Fruit fly (Drosophila melanogaster): ENCODE measurements around the gene Nemp.

The Nemp gene

dm6 chrX:16670691-16671481 lies 16.1 kb upstream of the Nemp start:
- TF ChIP-seq usp (GFP tag; optimal IDR thresholded peaks at IDR 0.05) (no peak), psq (optimal IDR thresholded peaks at IDR 0.05) (no peak), EcR (GFP tag; optimal IDR thresholded peaks at IDR 0.05) (no peak), CG8478 (optimal IDR thresholded peaks at IDR 0.05) (no peak), pan (optimal IDR thresholded peaks at IDR 0.05) (no peak), Dll (optimal IDR thresholded peaks at IDR 0.05) (no peak)

- TF ChIP-seq Dll (optimal IDR thresholded peaks at IDR 0.05): no peak
- no peak for TF ChIP-seq CG8478 (optimal IDR thresholded peaks at IDR 0.05)
- no peak for TF ChIP-seq usp (GFP tag; optimal IDR thresholded peaks at IDR 0.05)
- no peak for TF ChIP-seq pan (optimal IDR thresholded peaks at IDR 0.05)
- no peak for TF ChIP-seq EcR (GFP tag; optimal IDR thresholded peaks at IDR 0.05)
- TF ChIP-seq psq (optimal IDR thresholded peaks at IDR 0.05): no peak
These were observed 15.4 kb upstream of the Nemp start for dm6 chrX:16670262-16670661.

dm6 chrX:16669849-16670248 lies 15.0 kb upstream of the Nemp start:
- TF ChIP-seq psq (optimal IDR thresholded peaks at IDR 0.05): no peak
- TF ChIP-seq CG8478 (optimal IDR thresholded peaks at IDR 0.05): no peak
- TF ChIP-seq EcR (GFP tag; optimal IDR thresholded peaks at IDR 0.05): no peak
- TF ChIP-seq usp (GFP tag; optimal IDR thresholded peaks at IDR 0.05): no peak
- TF ChIP-seq pan (optimal IDR thresholded peaks at IDR 0.05): no peak
- TF ChIP-seq Dll (optimal IDR thresholded peaks at IDR 0.05): no peak

dm6 chrX:16664405-16665064 lies 9.7 kb upstream of the Nemp start, which contains the start of gene CG15865:
Gene CG15865, minus strand, starts transcription at chrX:16664455.
- no peak for TF ChIP-seq Dll (optimal IDR thresholded peaks at IDR 0.05)
- TF ChIP-seq psq (optimal IDR thresholded peaks at IDR 0.05): no peak
- no peak for TF ChIP-seq CG8478 (optimal IDR thresholded peaks at IDR 0.05)
- no peak for TF ChIP-seq EcR (GFP tag; optimal IDR thresholded peaks at IDR 0.05)
- no peak for TF ChIP-seq pan (optimal IDR thresholded peaks at IDR 0.05)
- no peak for TF ChIP-seq usp (GFP tag; optimal IDR thresholded peaks at IDR 0.05)

dm6 chrX:16660632-16661031 lies 5.8 kb upstream of the Nemp start:
- no peak for TF ChIP-seq EcR (GFP tag; optimal IDR thresholded peaks at IDR 0.05)
- TF ChIP-seq psq (optimal IDR thresholded peaks at IDR 0.05): no peak
- TF ChIP-seq Dll (optimal IDR thresholded peaks at IDR 0.05): no peak
- TF ChIP-seq pan (optimal IDR thresholded peaks at IDR 0.05): no peak
- TF ChIP-seq usp (GFP tag; optimal IDR thresholded peaks at IDR 0.05): no peak
- TF ChIP-seq CG8478 (optimal IDR thresholded peaks at IDR 0.05): no peak

dm6 chrX:16655724-16656235 lies 965 bp upstream of the Nemp start:
- TF ChIP-seq psq (optimal IDR thresholded peaks at IDR 0.05) (no peak), usp (GFP tag; optimal IDR thresholded peaks at IDR 0.05) (no peak), CG8478 (optimal IDR thresholded peaks at IDR 0.05) (no peak), pan (optimal IDR thresholded peaks at IDR 0.05) (no peak), EcR (GFP tag; optimal IDR thresholded peaks at IDR 0.05) (no peak), Dll (optimal IDR thresholded peaks at IDR 0.05) (no peak)

dm6 chrX:16651625-16652024 lies 3.2 kb downstream of the Nemp start:
- TF ChIP-seq usp (GFP tag; optimal IDR thresholded peaks at IDR 0.05) (no peak), CG8478 (optimal IDR thresholded peaks at IDR 0.05) (no peak), Dll (optimal IDR thresholded peaks at IDR 0.05) (no peak), pan (optimal IDR thresholded peaks at IDR 0.05) (no peak), EcR (GFP tag; optimal IDR thresholded peaks at IDR 0.05) (no peak), psq (optimal IDR thresholded peaks at IDR 0.05) (no peak)

- no peak for TF ChIP-seq CG8478 (optimal IDR thresholded peaks at IDR 0.05)
- no peak for TF ChIP-seq Dll (optimal IDR thresholded peaks at IDR 0.05)
- no peak for TF ChIP-seq pan (optimal IDR thresholded peaks at IDR 0.05)
- TF ChIP-seq usp (GFP tag; optimal IDR thresholded peaks at IDR 0.05): no peak
- no peak for TF ChIP-seq psq (optimal IDR thresholded peaks at IDR 0.05)
- no peak for TF ChIP-seq EcR (GFP tag; optimal IDR thresholded peaks at IDR 0.05)
These were observed 3.7 kb downstream of the Nemp start, which contains the start of the genes CG32573 and CG42512 for dm6 chrX:16651098-16651497. Gene CG32573, plus strand, starts transcription at chrX:16651376. Gene CG42512, plus strand, starts transcription at chrX:16651376.

dm6 chrX:16650078-16651063 lies 4.4 kb downstream of the Nemp start:
- TF ChIP-seq Dll (optimal IDR thresholded peaks at IDR 0.05): no peak
- no peak for TF ChIP-seq psq (optimal IDR thresholded peaks at IDR 0.05)
- TF ChIP-seq EcR (GFP tag; optimal IDR thresholded peaks at IDR 0.05): no peak
- TF ChIP-seq CG8478 (optimal IDR thresholded peaks at IDR 0.05): no peak

- TF ChIP-seq CG8478 (optimal IDR thresholded peaks at IDR 0.05) (no peak), psq (optimal IDR thresholded peaks at IDR 0.05) (no peak), pan (optimal IDR thresholded peaks at IDR 0.05) (no peak), Dll (optimal IDR thresholded peaks at IDR 0.05) (no peak), EcR (GFP tag; optimal IDR thresholded peaks at IDR 0.05) (no peak), usp (GFP tag; optimal IDR thresholded peaks at IDR 0.05) (no peak)
These were observed 6.4 kb downstream of the Nemp start for dm6 chrX:16648435-16648781.
